Fruit fly (Drosophila melanogaster): Measurements from ENCODE around the gene GstT3.

GstT3 gene

dm6 chrX:20505897-20506296, 38.6 kb downstream of the GstT3 start (continued):
- TF ChIP-seq D (optimal IDR thresholded peaks at IDR 0.05) (no peak), D (GFP tag; optimal IDR thresholded peaks at IDR 0.05) (peak; percentile 31), Mes4 (GFP tag; optimal IDR thresholded peaks at IDR 0.05) (no peak), Lhr (GFP tag; optimal IDR thresholded peaks at IDR 0.05) (peak; percentile 13), CG5245 (GFP tag; optimal IDR thresholded peaks at IDR 0.05) (peak; percentile 43), CG30431 (GFP tag; optimal IDR thresholded peaks at IDR 0.05) (no peak), cas (GFP tag; IDR thresholded peaks at IDR 0.05) (no peak), CG10209 (GFP tag; optimal IDR thresholded peaks at IDR 0.05) (peak; percentile 65), CG8290 (GFP tag; optimal IDR thresholded peaks at IDR 0.05) (peak; percentile 7), CG8290 (tag; optimal IDR thresholded peaks at IDR 0.05) (peak in 1 of 2 experiments; percentile 15), zfh1 (GFP tag; IDR thresholded peaks at IDR 0.05) (peak; percentile 67; the same call in 2 of the 3 replicates), CG13424 (tag; optimal IDR thresholded peaks at IDR 0.05) (peak; percentile 23), kay (GFP tag; optimal IDR thresholded peaks at IDR 0.05) (peak; percentile 8), grn (GFP tag; optimal IDR thresholded peaks at IDR 0.05) (peak; percentile 3), wek (GFP tag; optimal IDR thresholded peaks at IDR 0.05) (peak; percentile 13), CG14014 (GFP tag; IDR thresholded peaks at IDR 0.05) (peak; percentile 38; the same call in 1 of the 2 replicates), CG10654 (GFP tag; optimal IDR thresholded peaks at IDR 0.05) (peak; percentile 54), crc (GFP tag; optimal IDR thresholded peaks at IDR 0.05) (no peak), Eip74EF (GFP tag; optimal IDR thresholded peaks at IDR 0.05) (peak in 1 of 2 experiments; percentile 34), B-H1 (GFP tag; IDR thresholded peaks at IDR 0.05) (peak; percentile 19; the same call in 1 of the 3 replicates), Max (GFP tag; optimal IDR thresholded peaks at IDR 0.05) (peak; percentile 37), Sox100B (GFP tag; optimal IDR thresholded peaks at IDR 0.05) (peak; percentile 37), Oli (tag; optimal IDR thresholded peaks at IDR 0.05) (peak; percentile 12), sens (GFP tag) (peak; percentile 91), ewg (GFP tag; optimal IDR thresholded peaks at IDR 0.05) (peak; percentile 45), HHEX (GFP tag; optimal IDR thresholded peaks at IDR 0.05) (peak; percentile 48), HLH3B (GFP tag; IDR thresholded peaks at IDR 0.05) (peak; percentile 38; the same call in 1 of the 2 replicates), zen2 (GFP tag; IDR thresholded peaks at IDR 0.05; ENCODE audit: partially characterized antibody) (no peak), CG10959 (GFP tag; IDR thresholded peaks at IDR 0.05) (no peak), Myb (GFP tag; optimal IDR thresholded peaks at IDR 0.05) (no peak), sr (GFP tag; IDR thresholded peaks at IDR 0.05) (0 out of 3 replicates have a peak, but pooled peaks have one; percentile 50), CG8281 (tag; optimal IDR thresholded peaks at IDR 0.05) (peak; percentile 12), CG7271 (tag; optimal IDR thresholded peaks at IDR 0.05) (peak; percentile 22), Dad (GFP tag; optimal IDR thresholded peaks at IDR 0.05) (no peak), CG7928 (GFP tag; optimal IDR thresholded peaks at IDR 0.05) (no peak), CG12659 (GFP tag; optimal IDR thresholded peaks at IDR 0.05) (peak; percentile 13), CG12744 (GFP tag; optimal IDR thresholded peaks at IDR 0.05) (no peak), CG11247 (GFP tag; IDR thresholded peaks at IDR 0.05) (peak; percentile 51), Vsx1 (GFP tag; optimal IDR thresholded peaks at IDR 0.05) (peak; percentile 63), H2.0 (GFP tag; IDR thresholded peaks at IDR 0.05) (no peak), CTCF (GFP tag; optimal IDR thresholded peaks at IDR 0.05) (peak; percentile 4), CG15514 (GFP tag; optimal IDR thresholded peaks at IDR 0.05) (peak; percentile 32), CG6689 (GFP tag; IDR thresholded peaks at IDR 0.05) (peak; percentile 27; the same call in 1 of the 2 replicates), maf-S (GFP tag; optimal IDR thresholded peaks at IDR 0.05) (no peak), dysf (GFP tag; IDR thresholded peaks at IDR 0.05) (no peak), croc (GFP tag; conservative IDR thresholded peaks at IDR 0.05) (no peak), CG2116 (GFP tag; optimal IDR thresholded peaks at IDR 0.05) (peak; percentile 7), Nf-YA (GFP tag; IDR thresholded peaks at IDR 0.05) (peak; percentile 50; the same call in 1 of the 2 replicates), GATAe (GFP tag; conservative IDR thresholded peaks at IDR 0.05) (no peak), CG5953 (GFP tag; IDR thresholded peaks at IDR 0.05) (peak; percentile 62; the same call in 1 of the 2 replicates), CG4424 (GFP tag; optimal IDR thresholded peaks at IDR 0.05) (peak; percentile 29), Sox102F (GFP tag; optimal IDR thresholded peaks at IDR 0.05) (peak; percentile 75)

All from whole organism, embryonic.